Fruit fly (Drosophila melanogaster) whole organism, wandering third instar larva: ENCODE data around the gene CG31808.

Experiments
- CG32264 ChIP-seq: fragments of 200-800 bp; sonication (Bioruptor generic); optimal IDR thresholded peaks from 2 replicates; lab custom pipeline; 2016; ENCODE audit warnings: missing biosample characterization, missing genetic modification characterization
- Dfd ChIP-seq: fragments of >200 bp; optimal IDR thresholded peaks from 2 replicates; lab custom pipeline; 2017; ENCODE audit warnings: missing biosample characterization, missing genetic modification characterization
- GATAd ChIP-seq: sonication (Bioruptor generic); optimal IDR thresholded peaks from 2 replicates; lab custom pipeline; 2016; ENCODE audit warnings: missing biosample characterization, missing genetic modification characterization
- Hr78 ChIP-seq: fragments of >200 bp; optimal IDR thresholded peaks from 2 replicates; lab custom pipeline; 2017; ENCODE audit warnings: missing biosample characterization, missing genetic modification characterization
- Myc ChIP-seq: fragments of >200 bp; optimal IDR thresholded peaks from 2 replicates; lab custom pipeline; 2017
- N ChIP-seq: fragments of >200 bp; optimal IDR thresholded peaks from 2 replicates; lab custom pipeline; 2018; ENCODE audit warnings: missing biosample characterization, missing external identifiers, missing genetic modification characterization
- dl ChIP-seq, 2 experiments: fragments of 175-275, 200-275 bp in 1 of 2; fragments of 200-275 bp in 1 of 2; sonication (Bioruptor generic); optimal IDR thresholded peaks; lab custom pipeline; 2018; ENCODE audit warnings: mild to moderate bottlenecking in 2 of 2, missing biosample characterization in 2 of 2, missing genetic modification characterization in 2 of 2, moderate library complexity in 2 of 2; ENCODE audit not compliant: partially characterized antibody in 2 of 2, insufficient read depth in 1 of 2
- foxo ChIP-seq, 2 experiments: fragments of 200-800 bp; sonication (Bioruptor generic); optimal IDR thresholded peaks; 2 replicates in 1 of 2; 3 replicates in 1 of 2; lab custom pipeline; 2016 to 2017; ENCODE audit warnings: missing biosample characterization in 2 of 2, missing genetic modification characterization in 2 of 2
- h ChIP-seq: fragments of 200-800 bp; sonication (Bioruptor generic); optimal IDR thresholded peaks from 3 replicates; lab custom pipeline; 2016; ENCODE audit warnings: missing biosample characterization, mild to moderate bottlenecking, missing genetic modification characterization
- pan ChIP-seq: fragments of >200 bp; optimal IDR thresholded peaks from 2 replicates; lab custom pipeline; 2017
- psq ChIP-seq: fragments of 200-800 bp; sonication (Bioruptor generic); optimal IDR thresholded peaks from 3 replicates; lab custom pipeline; 2017; ENCODE audit warnings: missing biosample characterization, mild to moderate bottlenecking, missing genetic modification characterization, moderate library complexity
- sv ChIP-seq: fragments of 200-800 bp; sonication (Bioruptor generic); optimal IDR thresholded peaks from 3 replicates; lab custom pipeline; 2016; ENCODE audit warnings: missing biosample characterization, missing genetic modification characterization

- TF ChIP-seq h (GFP tag; lab: Kevin White, UChicago) (no peak), sv (GFP tag; lab: Kevin White, UChicago) (no peak), Hr78 (no peak), foxo (GFP tag; optimal IDR thresholded peaks at IDR 0.05; lab: Kevin White, UChicago) (no peak), psq (GFP tag; lab: Kevin White, UChicago) (no peak), GATAd (no peak), Dfd (GFP tag; lab: Kevin White, UChicago) (no peak), CG32264 (GFP tag; lab: Kevin White, UChicago) (no peak), pan (lab: Kevin White, UChicago) (no peak), dl (GFP tag; optimal IDR thresholded peaks at IDR 0.05; lab: Kevin White, UChicago; ENCODE audit: insufficient read depth in 1 of 2, partially characterized antibody in 2 of 2) (no peak), N (GFP tag; lab: Kevin White, UChicago) (no peak), Myc (lab: Kevin White, UChicago) (no peak)
These were observed 2.1 kb downstream of the CG31808 start for dm6 chr2L:16713929-16714328.
